Worm (Caenorhabditis elegans) whole organism, midembryonic: ENCODE data around the gene W02A2.12.

ENCODE experiments used
- cog-1 ChIP-seq: sonication (generic microtip); optimal IDR thresholded peaks from 2 replicates; lab custom pipeline; 2016; ENCODE audit warnings: missing genetic modification characterization, missing compliant biosample characterization
- klf-2 ChIP-seq: fragments of 200-800 bp; sonication (Bioruptor generic); conservative IDR thresholded peaks from 2 replicates; pipeline ENCODE4 v1.3.6; 2022; ENCODE audit warnings: missing genetic modification reagents, missing genetic modification characterization, missing compliant biosample characterization
- tab-1 ChIP-seq: fragments of 200-800 bp; sonication (Bioruptor generic); IDR thresholded peaks from 2 replicates; pipeline ENCODE4 v1.3.6; 2022; ENCODE audit warnings: missing genetic modification characterization, missing compliant biosample characterization
- ztf-29 ChIP-seq: fragments of 200-800 bp; sonication (Bioruptor generic); IDR thresholded peaks from 2 replicates; pipeline ENCODE4 v1.3.6; 2022; ENCODE audit warnings: missing genetic modification reagents, missing genetic modification characterization, missing compliant biosample characterization

DNA sequence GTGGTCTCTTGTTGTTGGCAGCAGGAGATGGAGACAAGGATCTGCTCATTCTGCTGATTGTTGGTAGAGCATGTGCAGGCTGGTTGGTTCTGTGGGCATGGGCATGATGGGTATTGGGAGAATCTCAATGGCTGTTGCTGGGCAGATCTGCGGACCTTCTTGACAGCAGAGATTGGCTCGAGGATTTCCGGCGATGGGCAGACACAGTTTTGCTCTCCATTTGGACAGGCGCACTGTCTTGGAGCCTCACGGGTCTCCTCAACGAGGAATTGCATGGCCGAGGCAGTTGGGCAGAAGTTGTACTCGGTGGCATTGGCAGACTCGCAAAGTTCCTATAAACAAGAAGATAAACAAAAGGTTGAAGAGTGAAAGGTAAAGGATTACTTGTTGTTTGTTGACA is 18.1 kb downstream of the W02A2.12 start:
- TF ChIP-seq tab-1 (GFP tag; lab: Robert Waterston, UW) (no peak), klf-2 (GFP tag; lab: Robert Waterston, UW) (no peak), cog-1 (tag; lab: Kevin White, UChicago) (no peak), ztf-29 (GFP tag; lab: Robert Waterston, UW) (no peak)
